Fruit fly (Drosophila melanogaster) whole organism, wandering third instar larva: ENCODE data around the gene ago.

Experiments used
- Abd-B ChIP-seq: fragments of >200 bp; optimal IDR thresholded peaks from 2 replicates; lab custom pipeline; 2017; ENCODE audit warnings: missing biosample characterization, missing genetic modification characterization
- CG32264 ChIP-seq: fragments of 200-800 bp; sonication (Bioruptor generic); optimal IDR thresholded peaks from 2 replicates; lab custom pipeline; 2016; ENCODE audit warnings: missing biosample characterization, missing genetic modification characterization
- CG9705 ChIP-seq: fragments of 200-800 bp; sonication (Bioruptor generic); optimal IDR thresholded peaks from 2 replicates; lab custom pipeline; 2018; ENCODE audit warnings: missing biosample characterization, mild to moderate bottlenecking, missing genetic modification characterization
- CrebA ChIP-seq: fragments of 200-800 bp; sonication (Bioruptor generic); optimal IDR thresholded peaks from 2 replicates; lab custom pipeline; 2016; ENCODE audit warnings: missing biosample characterization, mild to moderate bottlenecking, missing genetic modification characterization, borderline replicate concordance
- Dfd ChIP-seq: fragments of >200 bp; optimal IDR thresholded peaks from 2 replicates; lab custom pipeline; 2017; ENCODE audit warnings: missing biosample characterization, missing genetic modification characterization
- Dif ChIP-seq: fragments of 200-275, 200-300 bp; sonication (Bioruptor generic); optimal IDR thresholded peaks from 2 replicates; lab custom pipeline; 2018; ENCODE audit warnings: missing biosample characterization, missing genetic modification characterization; ENCODE audit not compliant: partially characterized antibody
- GATAd ChIP-seq: sonication (Bioruptor generic); optimal IDR thresholded peaks from 2 replicates; lab custom pipeline; 2016; ENCODE audit warnings: missing biosample characterization, missing genetic modification characterization
- HLH106 ChIP-seq: fragments of 200-800 bp; optimal IDR thresholded peaks from 3 replicates; lab custom pipeline; 2019; ENCODE audit warnings: missing biosample characterization, mild to moderate bottlenecking, missing genetic modification characterization, moderate library complexity
- Hnf4 ChIP-seq: fragments of 200-800 bp; sonication (Bioruptor generic); optimal IDR thresholded peaks from 2 replicates; lab custom pipeline; 2016; ENCODE audit warnings: missing biosample characterization, mild to moderate bottlenecking, missing genetic modification characterization
- Hr78 ChIP-seq: fragments of >200 bp; optimal IDR thresholded peaks from 2 replicates; lab custom pipeline; 2017; ENCODE audit warnings: missing biosample characterization, missing genetic modification characterization
- Hr83 ChIP-seq: fragments of 200-300 bp; sonication (Bioruptor generic); optimal IDR thresholded peaks from 2 replicates; lab custom pipeline; 2016; ENCODE audit warnings: missing biosample characterization, mild to moderate bottlenecking, missing genetic modification characterization, moderate library complexity; ENCODE audit not compliant: poor library complexity, severe bottlenecking
- Jra ChIP-seq: sonication (Bioruptor generic); optimal IDR thresholded peaks from 2 replicates; lab custom pipeline; 2016; ENCODE audit warnings: missing biosample characterization, missing genetic modification characterization
- Mio ChIP-seq: sonication (Bioruptor generic); optimal IDR thresholded peaks from 2 replicates; lab custom pipeline; 2016; ENCODE audit warnings: missing biosample characterization, missing genetic modification characterization
- Myc ChIP-seq: fragments of >200 bp; optimal IDR thresholded peaks from 2 replicates; lab custom pipeline; 2017
- N ChIP-seq: fragments of >200 bp; optimal IDR thresholded peaks from 2 replicates; lab custom pipeline; 2018; ENCODE audit warnings: missing biosample characterization, missing external identifiers, missing genetic modification characterization
- OdsH ChIP-seq: fragments of 200-800 bp; sonication (Bioruptor generic); optimal IDR thresholded peaks from 2 replicates; lab custom pipeline; 2016; ENCODE audit warnings: missing biosample characterization, mild to moderate bottlenecking, missing genetic modification characterization
- Rel ChIP-seq, 2 experiments: fragments of 200-800 bp; sonication (Bioruptor generic) in 1 of 2; optimal IDR thresholded peaks; 2 replicates in 1 of 2; 3 replicates in 1 of 2; lab custom pipeline; 2016 to 2019; ENCODE audit warnings: mild to moderate bottlenecking in 2 of 2, missing biosample characterization in 2 of 2, missing genetic modification characterization in 2 of 2, moderate library complexity in 1 of 2
- Sp1 ChIP-seq: fragments of 200-800 bp; sonication (Bioruptor generic); optimal IDR thresholded peaks from 3 replicates; lab custom pipeline; 2019; ENCODE audit warnings: missing biosample characterization, mild to moderate bottlenecking, missing genetic modification characterization, moderate library complexity
- Vsx2 ChIP-seq: fragments of 200-300, 225-300 bp; sonication (Bioruptor generic); optimal IDR thresholded peaks from 2 replicates; lab custom pipeline; 2018; ENCODE audit warnings: missing biosample characterization, missing genetic modification characterization; ENCODE audit not compliant: partially characterized antibody
- br ChIP-seq: fragments of 200-800 bp; sonication (Bioruptor generic); optimal IDR thresholded peaks from 2 replicates; lab custom pipeline; 2016; ENCODE audit warnings: missing biosample characterization, missing genetic modification characterization
- brk ChIP-seq: fragments of 200-800 bp; sonication (Bioruptor generic); optimal IDR thresholded peaks from 2 replicates; lab custom pipeline; 2016; ENCODE audit warnings: missing biosample characterization, mild to moderate bottlenecking, missing genetic modification characterization
- dl ChIP-seq, 2 experiments: fragments of 175-275, 200-275 bp in 1 of 2; fragments of 200-275 bp in 1 of 2; sonication (Bioruptor generic); optimal IDR thresholded peaks; lab custom pipeline; 2018; ENCODE audit warnings: mild to moderate bottlenecking in 2 of 2, missing biosample characterization in 2 of 2, missing genetic modification characterization in 2 of 2, moderate library complexity in 2 of 2; ENCODE audit not compliant: partially characterized antibody in 2 of 2, insufficient read depth in 1 of 2
- dmrt93B ChIP-seq: fragments of 200-800 bp; sonication (Bioruptor generic); optimal IDR thresholded peaks from 2 replicates; lab custom pipeline; 2018; ENCODE audit warnings: missing biosample characterization, mild to moderate bottlenecking, missing genetic modification characterization
- dsf ChIP-seq: sonication (Bioruptor generic); optimal IDR thresholded peaks from 2 replicates; lab custom pipeline; 2016; ENCODE audit warnings: missing biosample characterization, missing genetic modification characterization, borderline replicate concordance
- ey ChIP-seq: fragments of 200-800 bp; sonication (Bioruptor generic); optimal IDR thresholded peaks from 2 replicates; lab custom pipeline; 2016; ENCODE audit warnings: missing biosample characterization, missing genetic modification characterization
- foxo ChIP-seq, 2 experiments: fragments of 200-800 bp; sonication (Bioruptor generic); optimal IDR thresholded peaks; 2 replicates in 1 of 2; 3 replicates in 1 of 2; lab custom pipeline; 2016 to 2017; ENCODE audit warnings: missing biosample characterization in 2 of 2, missing genetic modification characterization in 2 of 2
- fru ChIP-seq: fragments of 200-800 bp; sonication (Bioruptor generic); optimal IDR thresholded peaks from 3 replicates; lab custom pipeline; 2016; ENCODE audit warnings: missing biosample characterization, mild to moderate bottlenecking, missing genetic modification characterization
- h ChIP-seq: fragments of 200-800 bp; sonication (Bioruptor generic); optimal IDR thresholded peaks from 3 replicates; lab custom pipeline; 2016; ENCODE audit warnings: missing biosample characterization, mild to moderate bottlenecking, missing genetic modification characterization
- jim ChIP-seq: fragments of 175-275, 200-325 bp; sonication (Bioruptor generic); optimal IDR thresholded peaks from 2 replicates; lab custom pipeline; 2016; ENCODE audit warnings: missing biosample characterization, mild to moderate bottlenecking, missing genetic modification characterization
- lola ChIP-seq: fragments of >200 bp; optimal IDR thresholded peaks from 2 replicates; lab custom pipeline; 2017; ENCODE audit warnings: missing biosample characterization, missing genetic modification characterization
- pan ChIP-seq: fragments of >200 bp; optimal IDR thresholded peaks from 2 replicates; lab custom pipeline; 2017
- psq ChIP-seq: fragments of 200-800 bp; sonication (Bioruptor generic); optimal IDR thresholded peaks from 3 replicates; lab custom pipeline; 2017; ENCODE audit warnings: missing biosample characterization, mild to moderate bottlenecking, missing genetic modification characterization, moderate library complexity
- rgr ChIP-seq: fragments of 200-800 bp; sonication (Bioruptor generic); optimal IDR thresholded peaks from 3 replicates; lab custom pipeline; 2016; ENCODE audit warnings: missing biosample characterization, mild to moderate bottlenecking, missing genetic modification characterization
- sage ChIP-seq: fragments of 200-800 bp; sonication (Bioruptor generic); optimal IDR thresholded peaks from 2 replicates; lab custom pipeline; 2016; ENCODE audit warnings: missing biosample characterization, mild to moderate bottlenecking, missing genetic modification characterization
- sv ChIP-seq: fragments of 200-800 bp; sonication (Bioruptor generic); optimal IDR thresholded peaks from 3 replicates; lab custom pipeline; 2016; ENCODE audit warnings: missing biosample characterization, missing genetic modification characterization
- tai ChIP-seq: sonication (Bioruptor generic); optimal IDR thresholded peaks from 2 replicates; lab custom pipeline; 2016; ENCODE audit warnings: missing biosample characterization, missing genetic modification characterization
- usp ChIP-seq: fragments of >200 bp; optimal IDR thresholded peaks from 2 replicates; lab custom pipeline; 2017; ENCODE audit warnings: missing biosample characterization, missing genetic modification characterization
- woc ChIP-seq: sonication (Bioruptor generic); optimal IDR thresholded peaks from 2 replicates; lab custom pipeline; 2016; ENCODE audit warnings: missing biosample characterization, mild to moderate bottlenecking, missing genetic modification characterization

The ago gene

DNA sequence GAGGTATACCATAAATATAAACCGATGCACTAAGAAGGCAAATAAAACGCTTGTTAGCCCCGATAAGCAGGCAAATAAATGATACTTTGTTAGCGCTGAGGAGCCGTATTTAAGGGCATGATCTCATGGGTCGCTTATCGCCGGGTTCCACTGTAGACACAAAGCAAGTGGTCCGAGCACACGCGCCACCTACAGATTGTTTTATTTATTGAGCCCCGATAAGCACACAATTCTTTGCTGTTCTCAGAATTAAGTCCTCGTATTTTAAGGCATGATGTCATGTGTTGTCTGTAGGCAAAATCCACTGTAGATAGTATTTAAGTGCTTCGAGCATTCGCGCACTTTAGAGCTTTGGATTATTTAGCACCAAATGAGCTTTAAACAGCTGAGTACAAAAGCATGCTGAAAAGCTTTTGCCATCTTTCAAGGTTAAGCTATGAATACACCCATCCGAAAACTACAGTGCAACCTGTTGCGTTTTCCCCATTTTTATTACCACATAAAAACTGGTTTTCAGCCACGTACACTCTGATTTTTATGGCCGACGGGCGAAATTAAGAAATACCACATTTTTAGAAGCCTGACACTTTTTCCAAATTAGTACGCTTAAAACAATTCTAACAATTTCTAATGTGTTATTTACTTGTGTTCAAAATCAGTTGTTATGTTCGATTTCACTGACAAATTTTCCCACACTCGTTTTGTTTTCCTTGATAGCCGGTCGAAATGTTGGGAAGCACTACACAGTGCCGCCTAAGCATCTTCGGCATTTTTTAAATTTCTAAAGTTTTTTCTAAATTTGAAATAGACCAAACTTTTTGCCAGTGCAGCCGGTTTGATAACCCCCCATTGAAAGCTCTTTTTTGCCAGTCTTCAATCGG is 14.4 kb downstream of the ago start, which contains the start of gene Sqor:
TSS of gene Sqor (plus strand) at position 732 of the 881 bp plus-strand sequence.
- TF ChIP-seq Hnf4 (GFP tag; lab: Kevin White, UChicago): peak; percentile 82
- TF ChIP-seq Abd-B (GFP tag; lab: Kevin White, UChicago): no peak
- TF ChIP-seq fru: peak; percentile 95
- peak; percentile 93 for TF ChIP-seq ey (GFP tag; lab: Kevin White, UChicago)
- peak; percentile 67 for TF ChIP-seq Rel (GFP tag; optimal IDR thresholded peaks at IDR 0.05; lab: Kevin White, UChicago)
- TF ChIP-seq Rel (tag; optimal IDR thresholded peaks at IDR 0.05; lab: Kevin White, UChicago): peak; percentile 77
- TF ChIP-seq rgr: peak; percentile 95
- TF ChIP-seq OdsH (GFP tag; lab: Kevin White, UChicago): peak; percentile 93
- TF ChIP-seq Dfd (GFP tag; lab: Kevin White, UChicago): no peak
- TF ChIP-seq Jra (GFP tag; lab: Kevin White, UChicago): peak; percentile 80
- no peak for TF ChIP-seq dl (GFP tag; optimal IDR thresholded peaks at IDR 0.05; lab: Kevin White, UChicago; ENCODE audit: insufficient read depth in 1 of 2, partially characterized antibody in 2 of 2)
- peak; percentile 30 for TF ChIP-seq Hr78 (GFP tag; lab: Kevin White, UChicago)
- TF ChIP-seq CrebA: no peak
- TF ChIP-seq N (GFP tag; lab: Kevin White, UChicago): peak; percentile 62
- TF ChIP-seq GATAd (GFP tag; lab: Kevin White, UChicago): peak; percentile 36
- peak; percentile 37 for TF ChIP-seq brk (GFP tag; lab: Kevin White, UChicago)
- peak; percentile 68 for TF ChIP-seq dsf (GFP tag; lab: Kevin White, UChicago)
- peak; percentile 94 for TF ChIP-seq br (GFP tag; lab: Kevin White, UChicago)
- no peak for TF ChIP-seq Dif
- peak; percentile 95 for TF ChIP-seq HLH106
- no peak for TF ChIP-seq tai (GFP tag; lab: Kevin White, UChicago)
- peak; percentile 86 for TF ChIP-seq psq (GFP tag; lab: Kevin White, UChicago)
- peak; percentile 92 for TF ChIP-seq CG9705 (GFP tag; lab: Kevin White, UChicago)
- peak; percentile 88 for TF ChIP-seq CG32264
- TF ChIP-seq sv (GFP tag; lab: Kevin White, UChicago): peak; percentile 86
- no peak for TF ChIP-seq jim (GFP tag; lab: Kevin White, UChicago)
- TF ChIP-seq Hr83 (GFP tag; lab: Kevin White, UChicago): peak; percentile 17
- TF ChIP-seq woc (GFP tag; lab: Kevin White, UChicago): peak; percentile 96
- TF ChIP-seq h: peak; percentile 93
- peak; percentile 92 for TF ChIP-seq dmrt93B
- TF ChIP-seq usp: peak; percentile 44
- TF ChIP-seq sage (GFP tag; lab: Kevin White, UChicago): peak; percentile 50
- TF ChIP-seq Myc (lab: Kevin White, UChicago): peak; percentile 64
- no peak for TF ChIP-seq lola (GFP tag; lab: Kevin White, UChicago)
- peak; percentile 64 to 92 for TF ChIP-seq foxo (GFP tag; optimal IDR thresholded peaks at IDR 0.05; lab: Kevin White, UChicago)
- peak; percentile 98 for TF ChIP-seq Sp1 (GFP tag; lab: Kevin White, UChicago)
- TF ChIP-seq pan (lab: Kevin White, UChicago): no peak
- TF ChIP-seq Mio (GFP tag; lab: Kevin White, UChicago): peak; percentile 55
- no peak for TF ChIP-seq Vsx2 (GFP tag; lab: Kevin White, UChicago)

- TF ChIP-seq Abd-B (GFP tag; lab: Kevin White, UChicago): no peak
Observed at dm6 chr3L:4238195-4238594, 15.9 kb downstream of the ago start.
